Worm (Caenorhabditis elegans) whole organism, L2 larva: ENCODE results near the gene srab-13.

Source experiments
- F13H6.1 ChIP-seq: sonication (generic microtip); optimal IDR thresholded peaks from 2 replicates; lab custom pipeline; 2016; ENCODE audit warnings: missing genetic modification characterization, missing compliant biosample characterization
- R02D3.7 ChIP-seq: fragments of 150-350 bp; optimal IDR thresholded peaks from 2 replicates; lab custom pipeline; 2014; ENCODE audit warnings: missing biosample characterization, missing genetic modification characterization
- Y55F3AM.14 ChIP-seq: fragments of 200-800 bp; sonication (Bioruptor generic); optimal IDR thresholded peaks from 2 replicates; lab custom pipeline; 2018; ENCODE audit warnings: mild to moderate bottlenecking, missing genetic modification characterization, missing compliant biosample characterization
- alr-1 ChIP-seq: fragments of 150-350 bp; optimal IDR thresholded peaks from 2 replicates; lab custom pipeline; 2014; ENCODE audit warnings: missing biosample characterization, missing genetic modification characterization
- ama-1 ChIP-seq: fragments of 150-350 bp; optimal IDR thresholded peaks from 2 replicates; lab custom pipeline; 2018; ENCODE audit warnings: inconsistent platforms
- blmp-1 ChIP-seq: sonication (generic microtip); optimal IDR thresholded peaks from 2 replicates; lab custom pipeline; 2017; ENCODE audit warnings: missing genetic modification characterization, mild to moderate bottlenecking, missing compliant biosample characterization, antibody characterized with exemption, moderate library complexity; ENCODE audit not compliant: insufficient read depth
- crh-2 ChIP-seq: sonication (generic microtip); optimal IDR thresholded peaks from 2 replicates; lab custom pipeline; 2017; ENCODE audit warnings: missing biosample characterization, missing genetic modification characterization
- egl-27 ChIP-seq: sonication (generic microtip); optimal IDR thresholded peaks from 3 replicates; lab custom pipeline; 2017; ENCODE audit warnings: missing biosample characterization, missing genetic modification reagents, missing genetic modification characterization
- elt-1 ChIP-seq: fragments of 150-350 bp; optimal IDR thresholded peaks from 2 replicates; lab custom pipeline; 2014; ENCODE audit warnings: missing biosample characterization, missing genetic modification characterization
- elt-3 ChIP-seq: sonication (generic microtip); optimal IDR thresholded peaks from 2 replicates; lab custom pipeline; 2017; ENCODE audit warnings: missing biosample characterization, missing genetic modification characterization
- fos-1 ChIP-seq: fragments of 150-350 bp; optimal IDR thresholded peaks from 2 replicates; lab custom pipeline; 2014; ENCODE audit warnings: missing biosample characterization, missing genetic modification characterization
- lsy-2 ChIP-seq, 2 experiments: fragments of 150-350 bp in 1 of 2; sonication (generic microtip) in 1 of 2; optimal IDR thresholded peaks; 2 replicates each; lab custom pipeline; 2014 to 2017; ENCODE audit warnings: missing biosample characterization in 2 of 2, missing genetic modification characterization in 2 of 2
- mbf-1 ChIP-seq: sonication (generic microtip); optimal IDR thresholded peaks from 2 replicates; lab custom pipeline; 2017; ENCODE audit warnings: missing biosample characterization, missing genetic modification characterization
- nhr-129 ChIP-seq: fragments of 150-350 bp; optimal IDR thresholded peaks from 2 replicates; lab custom pipeline; 2014; ENCODE audit warnings: missing biosample characterization, missing genetic modification characterization
- nhr-21 ChIP-seq: fragments of 150-350 bp; optimal IDR thresholded peaks from 2 replicates; lab custom pipeline; 2014; ENCODE audit warnings: missing biosample characterization, missing genetic modification characterization
- nhr-25 ChIP-seq: fragments of 150-350 bp; sonication (generic microtip); optimal IDR thresholded peaks from 3 replicates; lab custom pipeline; 2014; ENCODE audit warnings: missing biosample characterization, missing genetic modification characterization
- nhr-77 ChIP-seq: fragments of 150-350 bp; optimal IDR thresholded peaks from 2 replicates; lab custom pipeline; 2014; ENCODE audit warnings: missing biosample characterization, missing genetic modification characterization
- peb-1 ChIP-seq: fragments of 150-350 bp; optimal IDR thresholded peaks from 2 replicates; lab custom pipeline; 2014; ENCODE audit warnings: missing biosample characterization, missing genetic modification characterization
- skn-1 ChIP-seq: sonication (generic microtip); optimal IDR thresholded peaks from 2 replicates; lab custom pipeline; 2017; ENCODE audit warnings: missing biosample characterization, missing genetic modification characterization
- sma-3 ChIP-seq: sonication (generic microtip); optimal IDR thresholded peaks from 2 replicates; lab custom pipeline; 2016; ENCODE audit warnings: missing genetic modification reagents, missing genetic modification characterization, missing compliant biosample characterization
- sma-9 ChIP-seq, 2 experiments: fragments of 150-350 bp in 1 of 2; sonication (generic microtip) in 1 of 2; optimal IDR thresholded peaks; 2 replicates each; lab custom pipeline; 2014 to 2016; ENCODE audit warnings: missing genetic modification characterization in 2 of 2, mild to moderate bottlenecking in 1 of 2, missing biosample characterization in 1 of 2, missing compliant biosample characterization in 1 of 2, missing genetic modification reagents in 1 of 2, moderate library complexity in 1 of 2
- snpc-4 ChIP-seq: fragments of 150-350 bp; optimal IDR thresholded peaks from 2 replicates; lab custom pipeline; 2014; ENCODE audit warnings: missing biosample characterization, missing genetic modification characterization
- unc-55 ChIP-seq: fragments of 150-350 bp; sonication (generic microtip); optimal IDR thresholded peaks from 3 replicates; lab custom pipeline; 2014; ENCODE audit warnings: missing biosample characterization, missing genetic modification reagents, missing genetic modification characterization
- unc-62 ChIP-seq: fragments of 150-350 bp; optimal IDR thresholded peaks from 2 replicates; lab custom pipeline; 2014; ENCODE audit warnings: missing biosample characterization, missing genetic modification reagents, missing genetic modification characterization
- zag-1 ChIP-seq: fragments of 150-350 bp; optimal IDR thresholded peaks from 2 replicates; lab custom pipeline; 2014; ENCODE audit warnings: missing biosample characterization, missing genetic modification characterization
- ztf-1 ChIP-seq: fragments of 200-800 bp; sonication (Bioruptor generic); conservative IDR thresholded peaks from 2 replicates; pipeline ENCODE4 v1.3.6; 2022; ENCODE audit warnings: missing genetic modification characterization, missing compliant biosample characterization
- ztf-11 ChIP-seq: sonication (generic microtip); optimal IDR thresholded peaks from 2 replicates; lab custom pipeline; 2017; ENCODE audit warnings: missing biosample characterization, missing genetic modification characterization

Gene srab-13

DNA sequence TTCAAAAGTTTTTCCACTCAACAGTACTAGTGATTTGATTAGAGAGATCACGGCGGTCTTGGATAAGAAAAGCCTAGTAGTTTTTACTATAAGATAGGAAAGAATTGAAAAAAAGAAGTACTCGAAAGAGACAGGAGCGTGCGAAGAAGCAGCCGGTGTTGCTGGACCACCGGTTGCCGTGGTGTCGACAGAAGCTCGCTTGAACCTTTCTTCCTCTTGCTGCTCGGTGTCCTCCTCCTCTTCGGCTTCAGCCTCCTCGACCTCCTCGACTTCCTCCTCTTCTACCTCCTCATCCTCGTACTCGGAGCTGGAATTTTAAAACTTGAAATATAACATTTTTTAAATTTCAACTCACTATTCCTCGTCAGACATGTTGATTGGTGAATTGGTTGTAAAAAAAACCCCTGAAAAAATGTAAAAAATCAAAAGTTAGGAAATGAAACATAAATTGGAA, 35.1 kb downstream of the srab-13 start, which contains the start of gene tnt-4:
Gene tnt-4, minus strand, starts transcription at position 404 of the 454 bp plus-strand sequence.
- TF ChIP-seq alr-1 (tag; lab: Kevin White, UChicago): no peak
- no peak for TF ChIP-seq snpc-4 (tag; lab: Kevin White, UChicago)
- TF ChIP-seq peb-1 (tag; lab: Kevin White, UChicago): no peak
- TF ChIP-seq ztf-11 (tag; lab: Kevin White, UChicago): no peak
- no peak for TF ChIP-seq unc-62
- no peak for TF ChIP-seq sma-9 (GFP tag; optimal IDR thresholded peaks at IDR 0.05; lab: Kevin White, UChicago)
- TF ChIP-seq sma-9 (tag; optimal IDR thresholded peaks at IDR 0.05; lab: Kevin White, UChicago): no peak

DNA sequence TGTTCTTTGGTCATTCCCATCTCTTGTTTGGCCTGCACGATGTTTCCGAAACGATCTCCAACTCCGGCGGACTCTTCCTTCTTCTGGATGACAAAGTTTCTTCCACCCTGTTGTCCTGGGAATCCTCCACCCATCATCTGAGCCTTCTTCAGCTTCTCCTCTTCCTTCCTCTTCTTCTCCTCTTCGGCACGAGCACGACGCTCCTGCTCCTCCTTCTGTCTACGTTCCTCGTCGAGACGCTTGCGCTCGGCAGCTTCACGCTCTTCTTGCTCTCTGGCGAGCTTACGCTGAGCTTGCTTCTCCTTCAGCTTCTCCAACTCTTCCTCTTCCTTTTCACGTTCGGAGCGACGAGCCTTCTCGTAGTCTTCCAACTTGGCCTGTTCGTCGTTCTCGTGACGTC, 36.3 kb downstream of the srab-13 start:
- no peak for TF ChIP-seq blmp-1 (tag; lab: Kevin White, UChicago)
- no peak for TF ChIP-seq Y55F3AM.14 (GFP tag; lab: Kevin White, UChicago)
- TF ChIP-seq nhr-77 (tag; lab: Kevin White, UChicago): no peak
- no peak for TF ChIP-seq unc-62
- TF ChIP-seq mbf-1 (tag; lab: Kevin White, UChicago): no peak
- no peak for TF ChIP-seq alr-1 (tag; lab: Kevin White, UChicago)
- no peak for TF ChIP-seq snpc-4 (tag; lab: Kevin White, UChicago)
- no peak for TF ChIP-seq zag-1
- TF ChIP-seq ztf-1 (GFP tag; lab: Robert Waterston, UW): no peak
- TF ChIP-seq sma-3 (GFP tag; lab: Kevin White, UChicago): no peak
- no peak for TF ChIP-seq nhr-129

DNA sequence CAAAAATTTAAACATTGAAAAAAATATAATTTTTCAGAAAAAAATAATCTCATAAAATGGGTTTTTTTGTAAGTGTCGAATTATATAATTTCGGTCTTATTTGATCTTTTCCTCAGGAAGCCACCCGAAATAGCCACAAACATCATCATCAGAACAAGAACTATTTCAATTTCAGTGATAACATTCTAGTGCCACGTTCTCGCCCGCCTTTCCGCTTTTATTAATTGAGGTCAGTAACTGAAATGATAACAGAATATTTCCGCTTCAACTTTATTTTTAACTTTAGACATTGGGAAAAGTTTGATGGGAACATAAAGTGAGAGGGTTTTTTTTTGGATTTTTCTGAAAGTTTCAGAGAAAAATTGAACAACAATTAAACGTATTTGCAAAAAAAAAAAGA, 38.5 kb downstream of the srab-13 start:
- TF ChIP-seq ama-1 (no peak), skn-1 (tag; lab: Kevin White, UChicago) (peak; percentile 6), crh-2 (tag; lab: Kevin White, UChicago) (peak; percentile 49), fos-1 (tag; lab: Kevin White, UChicago) (peak; percentile 58)

DNA sequence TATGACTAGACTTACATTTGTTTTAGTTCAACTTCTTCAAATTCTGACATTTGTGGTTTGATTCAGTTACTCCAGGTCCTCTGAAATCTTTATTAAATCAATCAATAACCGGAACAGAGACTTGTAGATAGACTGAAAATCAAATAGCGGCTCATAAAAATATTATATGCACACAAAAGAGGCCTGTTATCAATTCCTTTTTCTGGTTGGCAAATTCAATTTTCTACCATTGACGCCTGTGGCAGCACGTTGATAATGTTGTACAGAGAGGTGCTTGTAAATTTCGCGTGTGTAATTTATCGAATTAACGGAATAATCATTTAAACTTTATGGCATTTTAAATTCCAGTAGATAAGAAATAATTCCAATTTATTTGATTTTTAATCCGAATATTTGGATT, 40.7 kb downstream of the srab-13 start, which contains the start of gene T08B1.1:
Gene T08B1.1, minus strand, starts transcription at position 92 of the 400 bp plus-strand sequence.
- TF ChIP-seq R02D3.7 (tag; lab: Kevin White, UChicago) (no peak), crh-2 (tag; lab: Kevin White, UChicago) (peak; percentile 27), fos-1 (tag; lab: Kevin White, UChicago) (peak; percentile 55)

DNA sequence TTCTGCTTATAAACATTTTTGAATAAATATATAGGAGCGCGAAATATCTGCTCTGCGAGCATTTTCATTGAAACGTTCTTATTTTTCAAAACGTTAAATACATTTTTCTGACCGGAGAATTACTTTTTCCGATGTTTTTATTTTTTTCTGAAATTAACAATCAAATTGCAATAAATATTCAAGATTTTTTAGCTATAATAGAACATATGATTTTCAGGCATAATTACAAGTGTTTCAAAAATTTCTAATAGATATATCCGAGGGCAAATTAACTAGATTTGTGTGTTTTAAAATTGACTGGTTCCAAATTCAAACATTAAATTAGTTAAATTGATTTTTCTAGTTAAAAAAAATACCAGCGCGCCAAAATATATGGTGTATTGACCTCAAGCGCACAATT, 48.7 kb downstream of the srab-13 start, which contains the start of gene T08B1.4:
Gene T08B1.4, plus strand, starts transcription at position 301 of the 400 bp plus-strand sequence.
- TF ChIP-seq F13H6.1: no peak

DNA sequence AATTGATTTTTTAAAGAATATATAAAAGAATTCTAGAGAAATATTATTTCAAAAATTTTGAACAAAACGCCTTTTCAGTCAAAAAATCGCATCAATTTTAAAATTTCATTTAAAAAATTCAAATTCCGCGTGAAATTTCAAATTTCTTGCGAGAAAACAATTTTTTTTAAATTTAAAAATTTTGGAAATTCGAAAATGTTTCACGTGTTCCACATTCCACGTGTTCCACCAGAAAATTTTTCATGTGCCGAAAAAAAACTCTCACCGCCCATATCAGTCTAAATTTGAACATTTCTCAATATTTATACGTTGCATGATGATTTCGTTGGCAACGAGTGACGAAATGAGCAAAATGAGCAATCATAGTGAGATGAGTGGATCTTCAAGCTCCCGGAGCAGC, 52.6 kb downstream of the srab-13 start, which contains the start of gene fbxa-201:
Gene fbxa-201, plus strand, starts transcription at position 301 of the 400 bp plus-strand sequence.
- TF ChIP-seq nhr-129: no peak
- no peak for TF ChIP-seq sma-3 (GFP tag; lab: Kevin White, UChicago)
- no peak for TF ChIP-seq F13H6.1
- TF ChIP-seq lsy-2 (tag; optimal IDR thresholded peaks at IDR 0.05; lab: Kevin White, UChicago): no peak
- TF ChIP-seq elt-1 (tag; lab: Kevin White, UChicago): no peak
- TF ChIP-seq R02D3.7 (tag; lab: Kevin White, UChicago): no peak
- TF ChIP-seq egl-27 (tag; lab: Kevin White, UChicago): no peak
- TF ChIP-seq skn-1 (tag; lab: Kevin White, UChicago): no peak
- TF ChIP-seq unc-62: no peak
- no peak for TF ChIP-seq elt-3 (tag; lab: Kevin White, UChicago)
- no peak for TF ChIP-seq snpc-4 (tag; lab: Kevin White, UChicago)
- TF ChIP-seq nhr-21 (tag; lab: Kevin White, UChicago): no peak
- TF ChIP-seq unc-55 (GFP tag; lab: Kevin White, UChicago): no peak
- no peak for TF ChIP-seq nhr-25
- no peak for TF ChIP-seq ama-1
- no peak for TF ChIP-seq ztf-11 (tag; lab: Kevin White, UChicago)
